Worm (Caenorhabditis elegans) whole organism, L1 larva: ENCODE data around the gene lin-14.

Experiments used
- C04F5.9 ChIP-seq: sonication (generic microtip); optimal IDR thresholded peaks from 2 replicates; lab custom pipeline; 2016; ENCODE audit warnings: missing genetic modification characterization, missing compliant biosample characterization
- Y116A8C.19 ChIP-seq: sonication (generic microtip); optimal IDR thresholded peaks from 2 replicates; lab custom pipeline; 2016; ENCODE audit warnings: missing compliant biosample characterization, missing genetic modification characterization, borderline replicate concordance
- aha-1 ChIP-seq: fragments of 150-350 bp; optimal IDR thresholded peaks from 2 replicates; lab custom pipeline; 2014; ENCODE audit warnings: missing biosample characterization, missing genetic modification characterization
- alr-1 ChIP-seq: fragments of 200-800 bp; sonication (Bioruptor generic); optimal IDR thresholded peaks from 2 replicates; lab custom pipeline; 2018; ENCODE audit warnings: borderline replicate concordance, mild to moderate bottlenecking, missing genetic modification characterization, missing compliant biosample characterization
- aly-2 ChIP-seq: fragments of 150-350 bp; optimal IDR thresholded peaks from 2 replicates; lab custom pipeline; 2014; ENCODE audit warnings: missing biosample characterization, missing genetic modification characterization
- ama-1 ChIP-seq: fragments of 150-350 bp; optimal IDR thresholded peaks from 2 replicates; lab custom pipeline; 2014
- blmp-1 ChIP-seq: fragments of 150-350 bp; optimal IDR thresholded peaks from 2 replicates; lab custom pipeline; 2014; ENCODE audit warnings: missing biosample characterization, missing genetic modification characterization
- ceh-63 ChIP-seq: fragments of 200-800 bp; sonication (Bioruptor generic); optimal IDR thresholded peaks from 2 replicates; lab custom pipeline; 2018; ENCODE audit warnings: mild to moderate bottlenecking, missing genetic modification characterization, missing compliant biosample characterization
- ceh-8 ChIP-seq: fragments of 200-800 bp; sonication (Bioruptor generic); optimal IDR thresholded peaks from 2 replicates; lab custom pipeline; 2018; ENCODE audit warnings: mild to moderate bottlenecking, missing genetic modification characterization, moderate library complexity, missing compliant biosample characterization
- ceh-82 ChIP-seq, 3 experiments: fragments of 150-350 bp in 1 of 3; sonication (generic microtip) in 2 of 3; optimal IDR thresholded peaks; 2 replicates each; lab custom pipeline; 2014 to 2017; ENCODE audit warnings: missing biosample characterization in 3 of 3, missing genetic modification characterization in 3 of 3
- ces-1 ChIP-seq: fragments of 150-350 bp; optimal IDR thresholded peaks from 2 replicates; lab custom pipeline; 2014; ENCODE audit warnings: missing biosample characterization, missing genetic modification reagents, missing genetic modification characterization
- efl-1 ChIP-seq, 4 experiments: fragments of 150-350 bp; optimal IDR thresholded peaks in 3 of 4; peaks in 1 of 4; 1 replicate in 1 of 4; 2 replicates in 3 of 4; lab custom pipeline; 2014; ENCODE audit warnings: missing biosample characterization in 2 of 4, missing genetic modification characterization in 2 of 4, missing genetic modification reagents in 2 of 4
- egl-13 ChIP-seq: sonication (generic microtip); optimal IDR thresholded peaks from 2 replicates; lab custom pipeline; 2016; ENCODE audit warnings: missing genotype, missing genetic modification reagents, missing genetic modification characterization, missing compliant biosample characterization
- elt-3 ChIP-seq, 6 experiments: fragments of 150-350 bp in 1 of 6; sonication (generic microtip); optimal IDR thresholded peaks; 2 replicates each; lab custom pipeline; 2017 to 2018; ENCODE audit warnings: missing biosample characterization in 6 of 6, missing genetic modification characterization in 6 of 6, inconsistent platforms in 1 of 6
- hlh-4 ChIP-seq: sonication (generic microtip); optimal IDR thresholded peaks from 2 replicates; lab custom pipeline; 2016; ENCODE audit warnings: mild to moderate bottlenecking, missing genetic modification characterization, missing compliant biosample characterization
- hpl-2 ChIP-seq: fragments of 150-350 bp; optimal IDR thresholded peaks from 2 replicates; lab custom pipeline; 2014; ENCODE audit warnings: missing biosample characterization, missing genetic modification reagents, missing genetic modification characterization
- irx-1 ChIP-seq: sonication (generic microtip); optimal IDR thresholded peaks from 2 replicates; lab custom pipeline; 2016; ENCODE audit warnings: missing genetic modification characterization, missing compliant biosample characterization
- jun-1 ChIP-seq: fragments of 150-350 bp; optimal IDR thresholded peaks from 2 replicates; lab custom pipeline; 2014; ENCODE audit warnings: missing biosample characterization, missing genetic modification reagents, missing genetic modification characterization
- lin-14 ChIP-seq: fragments of 200-800 bp; sonication (Bioruptor generic); optimal IDR thresholded peaks from 2 replicates; lab custom pipeline; 2018; ENCODE audit warnings: mild to moderate bottlenecking, missing genetic modification characterization, moderate library complexity, missing compliant biosample characterization
- lin-15B ChIP-seq: fragments of 150-350 bp; sonication (generic microtip); optimal IDR thresholded peaks from 3 replicates; lab custom pipeline; 2014; ENCODE audit warnings: missing biosample characterization, missing genetic modification characterization
- lin-39 ChIP-seq: fragments of 150-350 bp; optimal IDR thresholded peaks from 2 replicates; lab custom pipeline; 2014; ENCODE audit warnings: missing biosample characterization, missing genetic modification reagents, missing genetic modification characterization
- lsy-2 ChIP-seq, 2 experiments: fragments of 150-350 bp; optimal IDR thresholded peaks; 2 replicates each; lab custom pipeline; 2014; ENCODE audit warnings: missing biosample characterization in 2 of 2, missing genetic modification characterization in 2 of 2
- mab-9 ChIP-seq: fragments of 200-800 bp; sonication (Bioruptor generic); IDR thresholded peaks from 2 replicates; pipeline ENCODE4 v1.3.6; 2022; ENCODE audit warnings: missing genetic modification reagents, missing genetic modification characterization, missing compliant biosample characterization
- mef-2 ChIP-seq: fragments of 150-350 bp; optimal IDR thresholded peaks from 2 replicates; lab custom pipeline; 2014; ENCODE audit warnings: missing biosample characterization, missing genetic modification characterization
- mep-1 ChIP-seq: fragments of 150-350 bp; optimal IDR thresholded peaks from 2 replicates; lab custom pipeline; 2014; ENCODE audit warnings: missing biosample characterization, missing genetic modification characterization
- nhr-12 ChIP-seq: sonication (generic microtip); optimal IDR thresholded peaks from 2 replicates; lab custom pipeline; 2017; ENCODE audit warnings: missing biosample characterization, missing genetic modification characterization
- nhr-19 ChIP-seq: fragments of 200-800 bp; sonication (Bioruptor generic); conservative IDR thresholded peaks from 2 replicates; pipeline ENCODE4 v1.3.6; 2022; ENCODE audit warnings: missing genetic modification characterization, missing compliant biosample characterization
- nhr-28 ChIP-seq: fragments of 150-350 bp; optimal IDR thresholded peaks from 2 replicates; lab custom pipeline; 2014; ENCODE audit warnings: missing biosample characterization, missing genetic modification characterization
- nhr-47 ChIP-seq: sonication (generic microtip); optimal IDR thresholded peaks from 2 replicates; lab custom pipeline; 2016; ENCODE audit warnings: mild to moderate bottlenecking, missing genetic modification characterization, moderate library complexity, missing compliant biosample characterization
- nhr-71 ChIP-seq: sonication (generic microtip); optimal IDR thresholded peaks from 2 replicates; lab custom pipeline; 2016; ENCODE audit warnings: mild to moderate bottlenecking, missing genetic modification characterization, moderate library complexity, missing compliant biosample characterization
- nhr-76 ChIP-seq: sonication (generic microtip); optimal IDR thresholded peaks from 2 replicates; lab custom pipeline; 2017; ENCODE audit warnings: missing biosample characterization, missing genetic modification characterization
- nhr-77 ChIP-seq: fragments of 150-350 bp; optimal IDR thresholded peaks from 2 replicates; lab custom pipeline; 2014; ENCODE audit warnings: missing biosample characterization, missing genetic modification characterization
- nhr-84 ChIP-seq: sonication (generic microtip); optimal IDR thresholded peaks from 2 replicates; lab custom pipeline; 2017; ENCODE audit warnings: missing biosample characterization, missing genetic modification characterization
- pag-3 ChIP-seq: sonication (generic microtip); optimal IDR thresholded peaks from 2 replicates; lab custom pipeline; 2017; ENCODE audit warnings: missing genetic modification characterization, mild to moderate bottlenecking, missing compliant biosample characterization, antibody characterized with exemption, borderline replicate concordance; ENCODE audit not compliant: insufficient read depth
- pax-3 ChIP-seq: fragments of 200-800 bp; sonication (Bioruptor generic); optimal IDR thresholded peaks from 2 replicates; lab custom pipeline; 2018; ENCODE audit warnings: mild to moderate bottlenecking, missing genetic modification characterization, moderate library complexity, missing compliant biosample characterization
- pqm-1 ChIP-seq: sonication (generic microtip); optimal IDR thresholded peaks from 3 replicates; lab custom pipeline; 2017; ENCODE audit warnings: missing biosample characterization, missing genetic modification characterization
- rnt-1 ChIP-seq: sonication (generic microtip); optimal IDR thresholded peaks from 2 replicates; lab custom pipeline; 2016; ENCODE audit warnings: mild to moderate bottlenecking, missing genetic modification characterization, moderate library complexity, missing compliant biosample characterization
- sox-4 ChIP-seq: sonication (generic microtip); optimal IDR thresholded peaks from 2 replicates; lab custom pipeline; 2016; ENCODE audit warnings: missing genetic modification characterization, missing compliant biosample characterization
- sup-37 ChIP-seq: fragments of 200-800 bp; sonication (Bioruptor generic); optimal IDR thresholded peaks from 2 replicates; lab custom pipeline; 2018; ENCODE audit warnings: mild to moderate bottlenecking, missing genetic modification characterization, missing compliant biosample characterization
- swsn-7 ChIP-seq: sonication (generic microtip); optimal IDR thresholded peaks from 2 replicates; lab custom pipeline; 2016; ENCODE audit warnings: missing genetic modification characterization, missing compliant biosample characterization
- tbx-2 ChIP-seq: sonication (generic microtip); optimal IDR thresholded peaks from 2 replicates; lab custom pipeline; 2016; ENCODE audit warnings: missing genetic modification characterization, missing compliant biosample characterization
- unc-62 ChIP-seq: fragments of 150-350 bp; optimal IDR thresholded peaks from 2 replicates; lab custom pipeline; 2014; ENCODE audit warnings: missing biosample characterization, missing genetic modification reagents, missing genetic modification characterization
- unc-86 ChIP-seq: sonication (generic microtip); optimal IDR thresholded peaks from 2 replicates; lab custom pipeline; 2016; ENCODE audit warnings: missing genetic modification characterization, missing compliant biosample characterization
- unc-98 ChIP-seq: fragments of 200-800 bp; sonication (Bioruptor generic); IDR thresholded peaks from 2 replicates; pipeline ENCODE4 v1.3.6; 2022; ENCODE audit warnings: missing genetic modification characterization, missing compliant biosample characterization
- xbp-1 ChIP-seq: sonication (generic microtip); optimal IDR thresholded peaks from 2 replicates; lab custom pipeline; 2016; ENCODE audit warnings: missing genetic modification characterization, missing compliant biosample characterization
- zag-1 ChIP-seq: fragments of 150-350 bp; optimal IDR thresholded peaks from 2 replicates; lab custom pipeline; 2014; ENCODE audit warnings: missing biosample characterization, missing genetic modification characterization
- zip-4 ChIP-seq: fragments of 200-800 bp; sonication (Bioruptor generic); optimal IDR thresholded peaks from 2 replicates; lab custom pipeline; 2018; ENCODE audit warnings: mild to moderate bottlenecking, missing genetic modification characterization, moderate library complexity, missing compliant biosample characterization
- ztf-4 ChIP-seq: fragments of 150-350 bp; optimal IDR thresholded peaks from 2 replicates; lab custom pipeline; 2014; ENCODE audit warnings: missing biosample characterization, missing genetic modification characterization

Gene lin-14

ce11 chrX:11466444-11467319 is 1.3 kb downstream of the lin-14 start:
- TF ChIP-seq mef-2 (tag; lab: Kevin White, UChicago) (no peak), ztf-4 (no peak), nhr-84 (tag; lab: Kevin White, UChicago) (no peak), unc-98 (GFP tag; lab: Robert Waterston, UW) (no peak), unc-86 (tag; lab: Kevin White, UChicago) (no peak), efl-1 (optimal IDR thresholded peaks at IDR 0.05; lab: Kevin White, UChicago) (no peak), efl-1 (GFP tag; optimal IDR thresholded peaks at IDR 0.05 in 1 of 2; lab: Kevin White, UChicago) (peak in 1 of 2 experiments; percentile 59), nhr-28 (tag; lab: Kevin White, UChicago) (no peak), irx-1 (tag; lab: Kevin White, UChicago) (no peak), nhr-47 (tag; lab: Kevin White, UChicago) (no peak)

ce11 chrX:11467320-11467732 is 2.0 kb downstream of the lin-14 start:
- TF ChIP-seq ztf-4: peak; percentile 46
- no peak for TF ChIP-seq unc-62 (GFP tag; lab: Kevin White, UChicago)
- TF ChIP-seq zag-1: peak; percentile 44
- no peak for TF ChIP-seq elt-3 (tag; optimal IDR thresholded peaks at IDR 0.05; lab: Kevin White, UChicago)
- TF ChIP-seq rnt-1: peak; percentile 79
- TF ChIP-seq ceh-82 (tag; optimal IDR thresholded peaks at IDR 0.05; lab: Kevin White, UChicago): peak in 2 of 3 experiments; percentile 50 to 79
- no peak for TF ChIP-seq blmp-1 (tag; lab: Kevin White, UChicago)
- peak; percentile 3 for TF ChIP-seq sup-37 (GFP tag; lab: Kevin White, UChicago)
- TF ChIP-seq unc-86 (tag; lab: Kevin White, UChicago): peak; percentile 80
- no peak for TF ChIP-seq zip-4 (GFP tag; lab: Kevin White, UChicago)
- TF ChIP-seq nhr-47 (tag; lab: Kevin White, UChicago): peak; percentile 72
- peak; percentile 99 for TF ChIP-seq lin-14 (GFP tag; lab: Kevin White, UChicago)
- TF ChIP-seq hlh-4 (tag; lab: Kevin White, UChicago): no peak
- no peak for TF ChIP-seq ama-1
- TF ChIP-seq pag-3 (tag; lab: Kevin White, UChicago): peak; percentile 96
- TF ChIP-seq lsy-2 (tag; optimal IDR thresholded peaks at IDR 0.05; lab: Kevin White, UChicago): peak; percentile 43 to 65
- TF ChIP-seq alr-1 (tag; lab: Kevin White, UChicago): no peak
- 0 out of 2 replicates have a peak, but pooled peaks have one; percentile 41 for TF ChIP-seq mab-9 (GFP tag; lab: Robert Waterston, UW)
- peak; percentile 60 for TF ChIP-seq irx-1 (tag; lab: Kevin White, UChicago)
- TF ChIP-seq pqm-1: no peak
- TF ChIP-seq nhr-12 (tag; lab: Kevin White, UChicago): no peak
- no peak for TF ChIP-seq sox-4 (tag; lab: Kevin White, UChicago)
- peak; percentile 77 for TF ChIP-seq egl-13
- TF ChIP-seq aly-2: no peak
- peak; percentile 81 for TF ChIP-seq mep-1
- peak; percentile 54 for TF ChIP-seq xbp-1 (tag; lab: Kevin White, UChicago)
- peak; percentile 35 for TF ChIP-seq jun-1 (tag; lab: Kevin White, UChicago)
- no peak for TF ChIP-seq C04F5.9
- TF ChIP-seq hpl-2 (GFP tag; lab: Kevin White, UChicago): no peak
- no peak for TF ChIP-seq mef-2 (tag; lab: Kevin White, UChicago)
- peak; percentile 73 for TF ChIP-seq swsn-7
- TF ChIP-seq nhr-77: no peak
- peak; percentile 77 for TF ChIP-seq tbx-2 (tag; lab: Kevin White, UChicago)
- TF ChIP-seq ceh-63: no peak
- no peak for TF ChIP-seq lin-39 (tag; lab: Kevin White, UChicago)
- no peak for TF ChIP-seq nhr-76 (tag; lab: Kevin White, UChicago)
- TF ChIP-seq Y116A8C.19: no peak
- peak; percentile 41 for TF ChIP-seq nhr-19 (GFP tag; lab: Robert Waterston, UW)
- TF ChIP-seq lin-15B (tag; lab: Kevin White, UChicago): no peak
- no peak for TF ChIP-seq unc-98 (GFP tag; lab: Robert Waterston, UW)
- TF ChIP-seq pax-3 (tag; lab: Kevin White, UChicago): no peak
- TF ChIP-seq aha-1 (tag; lab: Kevin White, UChicago): no peak
- TF ChIP-seq ceh-8 (GFP tag; lab: Kevin White, UChicago): peak; percentile 28
- peak; percentile 82 for TF ChIP-seq nhr-71
- TF ChIP-seq ces-1 (GFP tag; lab: Kevin White, UChicago): peak; percentile 63
